Fruit fly (Drosophila melanogaster) S2 (cell line): Measurements from ENCODE around the gene Mst87F.

Experiments used
- CG8478 ChIP-seq: fragments of >200 bp; optimal IDR thresholded peaks from 2 replicates; lab custom pipeline; 2018
- CTCF ChIP-seq, 2 experiments: fragments of >200 bp; optimal IDR thresholded peaks; 2 replicates each; lab custom pipeline; 2018

- TF ChIP-seq CG8478 (lab: Kevin White, UChicago) (no peak), CTCF (optimal IDR thresholded peaks at IDR 0.05; lab: Kevin White, UChicago) (no peak)
These were observed 34.5 kb downstream of the Mst87F start for dm6 chr3R:13793105-13793978.
